Fruit fly (Drosophila melanogaster): Measurements from ENCODE around the gene Dhc1.

The Dhc1 gene

DNA sequence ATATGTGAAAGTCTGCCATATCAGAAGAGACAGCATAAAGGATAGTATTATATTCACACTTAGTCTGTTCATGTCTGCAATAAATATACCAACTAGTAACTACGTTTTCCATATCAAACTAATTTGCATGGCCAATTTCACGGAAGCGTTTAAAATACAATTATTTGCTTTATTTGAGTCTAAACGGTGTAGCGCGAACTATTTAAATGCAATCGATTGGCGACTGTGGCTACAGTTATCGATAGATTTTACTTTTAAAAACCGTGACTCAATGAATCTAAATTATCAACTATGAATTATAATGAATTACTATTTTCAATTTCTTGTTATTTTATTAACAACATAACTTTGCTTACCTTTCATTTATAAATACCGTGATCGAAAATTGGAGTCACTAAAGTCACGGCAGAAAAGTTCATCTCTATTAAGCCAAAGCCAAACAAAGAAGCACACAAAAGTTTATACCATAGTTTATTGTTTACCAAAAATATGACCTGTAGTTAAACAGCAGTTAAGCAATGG lies 47.5 kb downstream of the Dhc1 start, which contains the start of the genes CG9427 and CG8319 (continued):
- TF ChIP-seq CG11398 (GFP tag; optimal IDR thresholded peaks at IDR 0.05) (peak; percentile 22), MBD-R2 (GFP tag; IDR thresholded peaks at IDR 0.05) (peak; percentile 64), pita (GFP tag; optimal IDR thresholded peaks at IDR 0.05) (no peak), CG4328 (GFP tag; optimal IDR thresholded peaks at IDR 0.05) (no peak), D19A (tag; optimal IDR thresholded peaks at IDR 0.05) (peak; percentile 28), CG5180 (GFP tag; optimal IDR thresholded peaks at IDR 0.05) (no peak), wor (GFP tag; IDR thresholded peaks at IDR 0.05) (no peak), mld (GFP tag; IDR thresholded peaks at IDR 0.05; ENCODE audit: partially characterized antibody) (0 out of 3 replicates have a peak, but pooled peaks have one; percentile 40), Atf-2 (GFP tag; optimal IDR thresholded peaks at IDR 0.05) (peak; percentile 54), Atf3 (GFP tag; optimal IDR thresholded peaks at IDR 0.05) (no peak), Aef1 (GFP tag; IDR thresholded peaks at IDR 0.05) (peak; percentile 33; the same call in 1 of the 3 replicates), stc (GFP tag; IDR thresholded peaks at IDR 0.05) (no peak), ato (GFP tag; IDR thresholded peaks at IDR 0.05; ENCODE audit: partially characterized antibody) (peak; percentile 16; the same call in 1 of the 2 replicates), Xrp1 (GFP tag; IDR thresholded peaks at IDR 0.05) (peak; percentile 67; the same call in 1 of the 2 replicates), gce (GFP tag; IDR thresholded peaks at IDR 0.05) (no peak), Jarid2 (GFP tag; optimal IDR thresholded peaks at IDR 0.05) (no peak), CkIIα-i1 (GFP tag; IDR thresholded peaks at IDR 0.05) (no peak), NC2β (GFP tag; optimal IDR thresholded peaks at IDR 0.05) (peak; percentile 28), lov (optimal IDR thresholded peaks at IDR 0.05) (no peak), lov (GFP tag; IDR thresholded peaks at IDR 0.05) (no peak), CG14050 (GFP tag; IDR thresholded peaks at IDR 0.05) (no peak), cg (GFP tag; optimal IDR thresholded peaks at IDR 0.05) (no peak), ken (GFP tag; IDR thresholded peaks at IDR 0.05) (0 out of 3 replicates have a peak, but pooled peaks have one; percentile 22), slou (GFP tag; optimal IDR thresholded peaks at IDR 0.05) (no peak), CG7372 (GFP tag; IDR thresholded peaks at IDR 0.05) (peak; percentile 35; the same call in 1 of the 2 replicates), BEAF-32 (GFP tag; optimal IDR thresholded peaks at IDR 0.05) (peak; percentile 91), slbo (GFP tag; IDR thresholded peaks at IDR 0.05) (peak; percentile 66), Mes4 (GFP tag; optimal IDR thresholded peaks at IDR 0.05) (peak; percentile 49), az2 (GFP tag; optimal IDR thresholded peaks at IDR 0.05) (peak; percentile 51), Dref (GFP tag; IDR thresholded peaks at IDR 0.05) (peak; percentile 70), CG6689 (GFP tag; IDR thresholded peaks at IDR 0.05) (peak; percentile 25; the same call in 1 of the 2 replicates), pzg (GFP tag; optimal IDR thresholded peaks at IDR 0.05) (peak; percentile 77), bowl (GFP tag; IDR thresholded peaks at IDR 0.05) (no peak), Side (GFP tag; optimal IDR thresholded peaks at IDR 0.05) (peak; percentile 24), CG6813 (GFP tag; optimal IDR thresholded peaks at IDR 0.05) (no peak), CG9932 (GFP tag; IDR thresholded peaks at IDR 0.05) (peak; percentile 73), nau (GFP tag; optimal IDR thresholded peaks at IDR 0.05) (no peak), Atf6 (GFP tag; IDR thresholded peaks at IDR 0.05) (no peak; the same call in 1 of the 2 replicates), HLH3B (GFP tag; IDR thresholded peaks at IDR 0.05) (no peak), CG17385 (GFP tag; optimal IDR thresholded peaks at IDR 0.05) (peak; percentile 35), CG2875 (GFP tag; optimal IDR thresholded peaks at IDR 0.05) (peak; percentile 3), wdn (GFP tag; IDR thresholded peaks at IDR 0.05) (no peak), Ssrp (tag; optimal IDR thresholded peaks at IDR 0.05) (peak; percentile 49), CG2712 (tag; optimal IDR thresholded peaks at IDR 0.05) (peak; percentile 75), luna (GFP tag; optimal IDR thresholded peaks at IDR 0.05) (no peak), gsb (GFP tag; IDR thresholded peaks at IDR 0.05) (no peak), vfl (GFP tag; optimal IDR thresholded peaks at IDR 0.05) (peak; percentile 42), jing (GFP tag; optimal IDR thresholded peaks at IDR 0.05) (no peak), ci (GFP tag; IDR thresholded peaks at IDR 0.05) (peak; percentile 60; the same call in 1 of the 3 replicates), bbx (GFP tag; IDR thresholded peaks at IDR 0.05; ENCODE audit: partially characterized antibody) (peak; percentile 74), CG12219 (GFP tag; optimal IDR thresholded peaks at IDR 0.05) (no peak)
